Worm (Caenorhabditis elegans) whole organism, young adult: ENCODE measurements around the gene ZK666.1.

ENCODE experiments used
- B0261.1 ChIP-seq: sonication (generic microtip); optimal IDR thresholded peaks from 2 replicates; lab custom pipeline; 2016; ENCODE audit warnings: mild to moderate bottlenecking, missing genetic modification characterization, moderate library complexity, missing compliant biosample characterization
- C17E4.6 ChIP-seq: fragments of 200-800 bp; sonication (Bioruptor generic); IDR thresholded peaks from 2 replicates; pipeline ENCODE4 v1.3.6; 2022; ENCODE audit warnings: missing genetic modification reagents, missing genetic modification characterization, missing compliant biosample characterization
- F23B12.7 ChIP-seq: sonication (generic microtip); optimal IDR thresholded peaks from 2 replicates; lab custom pipeline; 2017; ENCODE audit warnings: missing genetic modification characterization, mild to moderate bottlenecking, missing compliant biosample characterization, antibody characterized with exemption, moderate library complexity; ENCODE audit not compliant: insufficient read depth
- F33H1.4 ChIP-seq: fragments of 200-800 bp; sonication (Bioruptor generic); IDR thresholded peaks from 2 replicates; pipeline ENCODE4 v1.3.6; 2022; ENCODE audit warnings: missing genetic modification reagents, missing genetic modification characterization, missing compliant biosample characterization
- F55B11.4 ChIP-seq: sonication (generic microtip); optimal IDR thresholded peaks from 2 replicates; lab custom pipeline; 2016; ENCODE audit warnings: missing compliant biosample characterization, missing genetic modification characterization, borderline replicate concordance; ENCODE audit not compliant: insufficient read depth
- F57A8.1 ChIP-seq: fragments of 200-800 bp; sonication (Bioruptor generic); optimal IDR thresholded peaks from 2 replicates; lab custom pipeline; 2018; ENCODE audit warnings: mild to moderate bottlenecking, missing genetic modification characterization, moderate library complexity, missing compliant biosample characterization
- F57C9.4 ChIP-seq: sonication (generic microtip); optimal IDR thresholded peaks from 2 replicates; lab custom pipeline; 2017; ENCODE audit warnings: mild to moderate bottlenecking, missing genetic modification characterization, missing compliant biosample characterization
- T26A5.8 ChIP-seq: sonication (generic microtip); optimal IDR thresholded peaks from 2 replicates; lab custom pipeline; 2016; ENCODE audit warnings: missing genetic modification characterization, missing compliant biosample characterization
- Y53G8AR.9 ChIP-seq: fragments of 200-800 bp; sonication (Bioruptor generic); conservative IDR thresholded peaks from 2 replicates; pipeline ENCODE4 v1.3.6; 2022; ENCODE audit warnings: missing genetic modification reagents, missing genetic modification characterization, missing compliant biosample characterization
- Y67H2A.10 ChIP-seq: fragments of 200-800 bp; sonication (Bioruptor generic); conservative IDR thresholded peaks from 2 replicates; pipeline ENCODE4 v1.3.6; 2022; ENCODE audit warnings: missing genetic modification reagents, missing genetic modification characterization, missing compliant biosample characterization
- Y95B8A.8 ChIP-seq: fragments of 200-800 bp; sonication (Bioruptor generic); IDR thresholded peaks from 2 replicates; pipeline ENCODE4 v1.3.6; 2022; ENCODE audit warnings: missing genetic modification reagents, missing genetic modification characterization, missing compliant biosample characterization
- ama-1 ChIP-seq, 3 experiments: fragments of 150-350 bp in 1 of 3; sonication (generic microtip) in 2 of 3; optimal IDR thresholded peaks; 2 replicates each; lab custom pipeline; 2014 to 2018; ENCODE audit warnings: missing biosample characterization in 2 of 3, missing genetic modification characterization in 2 of 3, missing genetic modification reagents in 2 of 3
- atf-7 ChIP-seq: sonication (generic microtip); optimal IDR thresholded peaks from 2 replicates; lab custom pipeline; 2017; ENCODE audit warnings: mild to moderate bottlenecking, missing genetic modification characterization, missing compliant biosample characterization
- athp-1 ChIP-seq: sonication (generic microtip); optimal IDR thresholded peaks from 2 replicates; lab custom pipeline; 2017; ENCODE audit warnings: mild to moderate bottlenecking, missing genetic modification characterization, missing compliant biosample characterization
- attf-3 ChIP-seq: fragments of 200-800 bp; sonication (Bioruptor generic); conservative IDR thresholded peaks from 2 replicates; pipeline ENCODE4 v1.3.6; 2022; ENCODE audit warnings: missing genetic modification reagents, missing genetic modification characterization, missing compliant biosample characterization
- attf-5 ChIP-seq: fragments of 200-800 bp; sonication (Bioruptor generic); optimal IDR thresholded peaks from 2 replicates; lab custom pipeline; 2018; ENCODE audit warnings: mild to moderate bottlenecking, missing genetic modification characterization, missing compliant biosample characterization
- cebp-1 ChIP-seq, 2 experiments: fragments of 200-800 bp in 1 of 2; sonication (Bioruptor generic) in 1 of 2; sonication (generic microtip) in 1 of 2; IDR thresholded peaks in 1 of 2; optimal IDR thresholded peaks in 1 of 2; 2 replicates each; pipeline versions ENCODE4 v1.3.6 to Lab custom; 2017 to 2022; ENCODE audit warnings: missing compliant biosample characterization in 2 of 2, missing genetic modification characterization in 2 of 2, mild to moderate bottlenecking in 1 of 2, missing genetic modification reagents in 1 of 2, moderate library complexity in 1 of 2
- ceh-40 ChIP-seq: fragments of 200-800 bp; sonication (Bioruptor generic); IDR thresholded peaks from 2 replicates; pipeline ENCODE4 v1.3.6; 2022; ENCODE audit warnings: missing genetic modification characterization, missing compliant biosample characterization
- chd-7 ChIP-seq: sonication (generic microtip); optimal IDR thresholded peaks from 2 replicates; lab custom pipeline; 2016; ENCODE audit warnings: mild to moderate bottlenecking, missing genetic modification characterization, moderate library complexity, missing compliant biosample characterization
- dpff-1 ChIP-seq: sonication (generic microtip); optimal IDR thresholded peaks from 2 replicates; lab custom pipeline; 2017; ENCODE audit warnings: mild to moderate bottlenecking, missing genetic modification characterization, missing compliant biosample characterization
- dpl-1 ChIP-seq: fragments of 150-350 bp; optimal IDR thresholded peaks from 2 replicates; lab custom pipeline; 2014; ENCODE audit warnings: missing biosample characterization, missing genetic modification reagents, missing genetic modification characterization
- egl-18 ChIP-seq: fragments of 200-800 bp; sonication (Bioruptor generic); IDR thresholded peaks from 2 replicates; pipeline ENCODE4 v1.3.6; 2022; ENCODE audit warnings: missing genetic modification reagents, missing genetic modification characterization, missing compliant biosample characterization
- egl-44 ChIP-seq: fragments of 200-800 bp; sonication (Bioruptor generic); IDR thresholded peaks from 2 replicates; pipeline ENCODE4 v1.3.6; 2022; ENCODE audit warnings: missing genetic modification reagents, missing genetic modification characterization, missing compliant biosample characterization
- egrh-3 ChIP-seq: fragments of 200-800 bp; sonication (Bioruptor generic); IDR thresholded peaks from 2 replicates; pipeline ENCODE4 v1.3.6; 2022; ENCODE audit warnings: missing genetic modification reagents, missing genetic modification characterization, missing compliant biosample characterization
- ets-4 ChIP-seq: fragments of 200-800 bp; sonication (Bioruptor generic); optimal IDR thresholded peaks from 2 replicates; lab custom pipeline; 2018; ENCODE audit warnings: mild to moderate bottlenecking, missing genetic modification characterization, missing compliant biosample characterization
- gei-17 ChIP-seq: fragments of 200-800 bp; sonication (Bioruptor generic); optimal IDR thresholded peaks from 2 replicates; lab custom pipeline; 2018; ENCODE audit warnings: mild to moderate bottlenecking, missing genetic modification characterization, missing compliant biosample characterization
- hlh-26 ChIP-seq: fragments of 200-800 bp; sonication (Bioruptor generic); conservative IDR thresholded peaks from 2 replicates; pipeline ENCODE4 v1.3.6; 2022; ENCODE audit warnings: missing genetic modification reagents, missing genetic modification characterization, missing compliant biosample characterization
- hmg-20 ChIP-seq: fragments of 200-800 bp; sonication (Bioruptor generic); IDR thresholded peaks from 2 replicates; pipeline ENCODE4 v1.3.6; 2022; ENCODE audit warnings: missing genetic modification reagents, missing genetic modification characterization, missing compliant biosample characterization
- hrde-1 ChIP-seq: sonication (generic microtip); optimal IDR thresholded peaks from 2 replicates; lab custom pipeline; 2016; ENCODE audit warnings: missing genetic modification characterization, mild to moderate bottlenecking, missing compliant biosample characterization, moderate library complexity, missing genotype, missing genetic modification reagents, borderline replicate concordance
- let-526 ChIP-seq: fragments of 200-800 bp; sonication (Bioruptor generic); IDR thresholded peaks from 2 replicates; pipeline ENCODE4 v1.3.6; 2022; ENCODE audit warnings: missing genetic modification reagents, missing genetic modification characterization, missing compliant biosample characterization
- lin-54 ChIP-seq: fragments of 200-800 bp; sonication (Bioruptor generic); optimal IDR thresholded peaks from 2 replicates; lab custom pipeline; 2018; ENCODE audit warnings: mild to moderate bottlenecking, missing genetic modification characterization, missing compliant biosample characterization
- lsy-27 ChIP-seq: sonication (generic microtip); optimal IDR thresholded peaks from 2 replicates; lab custom pipeline; 2017; ENCODE audit warnings: missing genetic modification characterization, mild to moderate bottlenecking, missing compliant biosample characterization, antibody characterized with exemption, missing genotype, borderline replicate concordance; ENCODE audit not compliant: insufficient read depth
- madf-3 ChIP-seq: fragments of 200-800 bp; sonication (Bioruptor generic); IDR thresholded peaks from 2 replicates; pipeline ENCODE4 v1.3.6; 2022; ENCODE audit warnings: missing genetic modification reagents, missing genetic modification characterization, missing compliant biosample characterization
- madf-8 ChIP-seq: fragments of 200-800 bp; sonication (Bioruptor generic); conservative IDR thresholded peaks from 2 replicates; pipeline ENCODE4 v1.3.6; 2022; ENCODE audit warnings: missing genetic modification reagents, missing genetic modification characterization, missing compliant biosample characterization
- nfyb-1 ChIP-seq: fragments of 200-800 bp; sonication (Bioruptor generic); IDR thresholded peaks from 2 replicates; pipeline ENCODE4 v1.3.6; 2022; ENCODE audit warnings: missing genetic modification reagents, missing genetic modification characterization, missing compliant biosample characterization
- rcor-1 ChIP-seq: fragments of 200-800 bp; sonication (Bioruptor generic); IDR thresholded peaks from 2 replicates; pipeline ENCODE4 v1.3.6; 2022; ENCODE audit warnings: missing genetic modification reagents, missing genetic modification characterization, missing compliant biosample characterization
- rpc-1 ChIP-seq, 2 experiments: fragments of 150-350 bp in 1 of 2; sonication (generic microtip) in 1 of 2; optimal IDR thresholded peaks; 2 replicates each; lab custom pipeline; 2014 to 2018; ENCODE audit warnings: missing biosample characterization in 1 of 2, missing genetic modification characterization in 1 of 2, missing genetic modification reagents in 1 of 2, missing genotype in 1 of 2
- snpc-1.1 ChIP-seq: sonication (generic microtip); optimal IDR thresholded peaks from 2 replicates; lab custom pipeline; 2017; ENCODE audit warnings: missing genetic modification characterization, mild to moderate bottlenecking, missing compliant biosample characterization, antibody characterized with exemption, moderate library complexity, missing genotype, missing genetic modification reagents; ENCODE audit not compliant: insufficient read depth
- snpc-4 ChIP-seq, 5 experiments: fragments of 150-350 bp in 1 of 5; sonication (generic microtip) in 4 of 5; optimal IDR thresholded peaks; 2 replicates each; lab custom pipeline; 2014 to 2018; ENCODE audit warnings: missing genetic modification characterization in 5 of 5, missing biosample characterization in 3 of 5, antibody characterized with exemption in 2 of 5, mild to moderate bottlenecking in 2 of 5, missing compliant biosample characterization in 2 of 5, missing genotype in 2 of 5, moderate library complexity in 2 of 5, missing genetic modification reagents in 1 of 5
- xnd-1 ChIP-seq: sonication (generic microtip); optimal IDR thresholded peaks from 2 replicates; lab custom pipeline; 2016; ENCODE audit warnings: missing genotype, missing genetic modification reagents, missing genetic modification characterization, missing compliant biosample characterization
- zim-3 ChIP-seq: sonication (generic microtip); optimal IDR thresholded peaks from 2 replicates; lab custom pipeline; 2017; ENCODE audit warnings: mild to moderate bottlenecking, missing genetic modification characterization, moderate library complexity, missing compliant biosample characterization
- ztf-18 ChIP-seq: sonication (generic microtip); optimal IDR thresholded peaks from 2 replicates; lab custom pipeline; 2016; ENCODE audit warnings: missing genotype, mild to moderate bottlenecking, missing genetic modification characterization, missing compliant biosample characterization
- ztf-25 ChIP-seq: fragments of 200-800 bp; sonication (Bioruptor generic); IDR thresholded peaks from 2 replicates; pipeline ENCODE4 v1.3.6; 2022; ENCODE audit warnings: missing genetic modification reagents, missing genetic modification characterization, missing compliant biosample characterization
- ztf-3 ChIP-seq: fragments of 200-800 bp; sonication (Bioruptor generic); optimal IDR thresholded peaks from 2 replicates; lab custom pipeline; 2018; ENCODE audit warnings: mild to moderate bottlenecking, missing genetic modification characterization, missing compliant biosample characterization

Gene ZK666.1

DNA sequence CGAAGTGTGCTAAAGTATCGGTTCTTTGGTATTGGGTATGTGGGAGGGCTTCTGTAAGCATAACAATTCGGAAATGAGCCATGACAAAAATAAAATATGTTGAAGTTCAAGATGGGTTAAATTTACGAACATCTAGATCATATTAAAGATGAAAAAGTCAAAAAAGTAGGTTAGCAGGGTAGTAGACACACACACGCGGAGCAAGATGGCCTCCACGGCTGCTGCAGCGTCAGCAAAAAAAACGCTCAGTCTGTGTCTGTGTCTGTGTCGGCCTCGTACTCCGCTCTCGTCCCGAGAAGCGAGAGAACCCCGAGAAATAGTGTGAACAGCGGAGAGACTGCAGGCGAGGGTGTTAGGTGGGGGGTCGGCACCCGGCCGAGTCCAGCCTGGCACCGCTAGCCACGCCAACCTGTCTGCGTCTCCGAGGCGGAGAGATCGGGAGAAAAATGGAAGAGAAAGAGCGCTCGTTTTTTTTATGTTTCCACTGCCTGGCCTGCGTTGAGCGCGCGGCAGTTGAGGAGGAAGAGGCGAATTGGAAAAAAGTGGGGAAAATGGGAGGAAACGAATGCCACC lies 31.4 kb upstream of the ZK666.1 start, which contains the start of gene myrf-1 (continued):
- no peak for TF ChIP-seq F57C9.4 (tag; lab: Kevin White, UChicago)
- TF ChIP-seq hmg-20 (GFP tag; lab: Robert Waterston, UW) = peak; percentile 40
- no peak; the same call in 1 of the 2 replicates for TF ChIP-seq madf-3 (GFP tag; lab: Robert Waterston, UW)
- TF ChIP-seq let-526 (GFP tag; lab: Robert Waterston, UW) = no peak; the same call in 1 of the 2 replicates
- TF ChIP-seq dpff-1 (tag; lab: Kevin White, UChicago) = no peak
- TF ChIP-seq F55B11.4 (tag; lab: Kevin White, UChicago) = no peak
- peak; percentile 44 for TF ChIP-seq atf-7 (tag; lab: Kevin White, UChicago)
- no peak for TF ChIP-seq B0261.1
- TF ChIP-seq T26A5.8 = no peak
- no peak for TF ChIP-seq rpc-1 (optimal IDR thresholded peaks at IDR 0.05; lab: Kevin White, UChicago)
- no peak for TF ChIP-seq rpc-1 (tag; optimal IDR thresholded peaks at IDR 0.05; lab: Kevin White, UChicago)
- TF ChIP-seq F57A8.1 (GFP tag; lab: Kevin White, UChicago) = peak; percentile 5
- no peak for TF ChIP-seq snpc-4 (GFP tag; optimal IDR thresholded peaks at IDR 0.05; lab: Kevin White, UChicago)
- peak in 1 of 4 experiments; percentile 35 for TF ChIP-seq snpc-4 (tag; optimal IDR thresholded peaks at IDR 0.05; lab: Kevin White, UChicago)
- TF ChIP-seq cebp-1 (GFP tag; IDR thresholded peaks at IDR 0.05; lab: Robert Waterston, UW) = peak; percentile 25; the same call in 1 of the 2 replicates
- peak; percentile 84 for TF ChIP-seq cebp-1 (tag; optimal IDR thresholded peaks at IDR 0.05; lab: Kevin White, UChicago)
- TF ChIP-seq egrh-3 (GFP tag; lab: Robert Waterston, UW) = peak; percentile 97
- no peak for TF ChIP-seq hrde-1
- TF ChIP-seq xnd-1 (tag; lab: Kevin White, UChicago) = no peak
- no peak for TF ChIP-seq dpl-1
- peak; percentile 87 for TF ChIP-seq attf-5 (GFP tag; lab: Kevin White, UChicago)
- peak; percentile 7 for TF ChIP-seq athp-1
- peak; percentile 57 for TF ChIP-seq ztf-18 (tag; lab: Kevin White, UChicago)
- no peak; the same call in 1 of the 2 replicates for TF ChIP-seq egl-44 (GFP tag; lab: Robert Waterston, UW)
- 0 out of 2 replicates have a peak, but pooled peaks have one; percentile 17 for TF ChIP-seq attf-3 (GFP tag; lab: Robert Waterston, UW)
- peak; percentile 12 for TF ChIP-seq gei-17 (GFP tag; lab: Kevin White, UChicago)
- 0 out of 2 replicates have a peak, but pooled peaks have one; percentile 47 for TF ChIP-seq rcor-1 (GFP tag; lab: Robert Waterston, UW)
- TF ChIP-seq C17E4.6 (GFP tag; lab: Robert Waterston, UW) = no peak
- no peak for TF ChIP-seq ztf-3 (GFP tag; lab: Kevin White, UChicago)
- TF ChIP-seq madf-8 = no peak
- no peak for TF ChIP-seq ama-1 (optimal IDR thresholded peaks at IDR 0.05; lab: Kevin White, UChicago)
- no peak for TF ChIP-seq ama-1 (GFP tag; optimal IDR thresholded peaks at IDR 0.05; lab: Kevin White, UChicago)
- TF ChIP-seq zim-3 (tag; lab: Kevin White, UChicago) = no peak
- TF ChIP-seq egl-18 (GFP tag; lab: Robert Waterston, UW) = no peak
- TF ChIP-seq ets-4 (GFP tag; lab: Kevin White, UChicago) = peak; percentile 64
- TF ChIP-seq lsy-27 (tag; lab: Kevin White, UChicago) = no peak
- TF ChIP-seq ceh-40 (GFP tag; lab: Robert Waterston, UW) = no peak
- TF ChIP-seq hlh-26 (GFP tag; lab: Robert Waterston, UW) = no peak
- no peak for TF ChIP-seq F33H1.4
- peak; percentile 75; the same call in 1 of the 2 replicates for TF ChIP-seq nfyb-1 (GFP tag; lab: Robert Waterston, UW)
- no peak for TF ChIP-seq Y53G8AR.9 (GFP tag; lab: Robert Waterston, UW)
- peak; percentile 79 for TF ChIP-seq chd-7
- TF ChIP-seq Y67H2A.10 (GFP tag; lab: Robert Waterston, UW) = no peak; the same call in 1 of the 2 replicates
- no peak for TF ChIP-seq snpc-1.1 (tag; lab: Kevin White, UChicago)
- TF ChIP-seq Y95B8A.8 = no peak
- TF ChIP-seq ztf-25 (GFP tag; lab: Robert Waterston, UW) = no peak
- peak; percentile 12 for TF ChIP-seq F23B12.7 (tag; lab: Kevin White, UChicago)
- peak; percentile 50 for TF ChIP-seq lin-54 (GFP tag; lab: Kevin White, UChicago)
